Worm (Caenorhabditis elegans) whole organism, L1 larva: Measurements from ENCODE around the gene R102.3.
"Not testable (repeated sequence)": the region's sequence is repeated elsewhere in the genome, so short reads cannot be mapped to it uniquely, and the experiment has no call there.

Experiments used
- C16A3.4 ChIP-seq: fragments of 150-350 bp; optimal IDR thresholded peaks from 2 replicates; lab custom pipeline; 2014; ENCODE audit warnings: missing biosample characterization, missing genetic modification characterization
- ces-1 ChIP-seq: fragments of 150-350 bp; optimal IDR thresholded peaks from 2 replicates; lab custom pipeline; 2014; ENCODE audit warnings: missing biosample characterization, missing genetic modification reagents, missing genetic modification characterization
- dpl-1 ChIP-seq, 3 experiments: fragments of 150-350 bp in 2 of 3; sonication (generic microtip) in 1 of 3; optimal IDR thresholded peaks; 2 replicates each; lab custom pipeline; 2014 to 2017; ENCODE audit warnings: missing biosample characterization in 3 of 3, missing genetic modification characterization in 3 of 3, missing genetic modification reagents in 3 of 3
- fos-1 ChIP-seq: fragments of 150-350 bp; optimal IDR thresholded peaks from 2 replicates; lab custom pipeline; 2014; ENCODE audit warnings: missing biosample characterization, missing genetic modification characterization
- isw-1 ChIP-seq: fragments of 200-800 bp; sonication (Bioruptor generic); IDR thresholded peaks from 2 replicates; pipeline ENCODE4 v1.3.6; 2022; ENCODE audit warnings: missing genetic modification characterization, missing compliant biosample characterization
- lin-13 ChIP-seq: fragments of 150-350 bp; optimal IDR thresholded peaks from 2 replicates; lab custom pipeline; 2014; ENCODE audit warnings: missing biosample characterization, missing genetic modification reagents, missing genetic modification characterization
- nhr-11 ChIP-seq: fragments of 150-350 bp; optimal IDR thresholded peaks from 2 replicates; lab custom pipeline; 2014; ENCODE audit warnings: missing biosample characterization, missing genetic modification characterization
- nhr-237 ChIP-seq: fragments of 150-350 bp; optimal IDR thresholded peaks from 2 replicates; lab custom pipeline; 2014; ENCODE audit warnings: missing biosample characterization, missing genetic modification characterization
- nhr-47 ChIP-seq: sonication (generic microtip); optimal IDR thresholded peaks from 2 replicates; lab custom pipeline; 2016; ENCODE audit warnings: mild to moderate bottlenecking, missing genetic modification characterization, moderate library complexity, missing compliant biosample characterization
- nhr-85 ChIP-seq: sonication (generic microtip); peaks from one replicate; lab custom pipeline; 2016; ENCODE audit warnings: missing genetic modification characterization, inconsistent platforms, missing compliant biosample characterization
- pqm-1 ChIP-seq: sonication (generic microtip); optimal IDR thresholded peaks from 3 replicates; lab custom pipeline; 2017; ENCODE audit warnings: missing biosample characterization, missing genetic modification characterization
- sox-4 ChIP-seq: sonication (generic microtip); optimal IDR thresholded peaks from 2 replicates; lab custom pipeline; 2016; ENCODE audit warnings: missing genetic modification characterization, missing compliant biosample characterization

DNA sequence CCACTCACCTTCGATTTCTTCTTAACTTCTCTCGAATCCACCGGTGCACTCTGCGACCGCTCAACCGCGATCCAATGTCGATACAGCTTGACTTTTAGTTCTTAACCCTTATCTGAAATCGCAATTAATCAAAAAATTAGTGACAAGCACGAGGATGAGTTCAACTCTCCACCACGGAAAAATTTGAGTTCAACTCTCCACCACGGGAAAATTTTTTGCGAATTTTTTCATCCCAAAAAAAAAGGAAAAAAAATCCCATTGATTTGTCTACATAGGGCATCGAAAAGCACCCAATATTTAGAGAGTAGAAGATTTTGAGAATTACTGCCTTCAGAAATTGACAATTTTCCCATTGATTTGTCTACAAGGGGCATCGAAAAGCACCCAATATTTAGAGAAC is 35.3 kb upstream of the R102.3 start, which contains the start of gene glb-19:
- TF ChIP-seq dpl-1 (GFP tag; optimal IDR thresholded peaks at IDR 0.05; lab: Kevin White, UChicago); nhr-237 (tag; lab: Kevin White, UChicago); nhr-85 (tag; lab: Kevin White, UChicago); nhr-47 (tag; lab: Kevin White, UChicago); isw-1 (GFP tag; lab: Robert Waterston, UW); fos-1 (tag; lab: Kevin White, UChicago); ces-1 (GFP tag; lab: Kevin White, UChicago); lin-13; pqm-1 (tag; lab: Kevin White, UChicago); C16A3.4; nhr-11 (tag; lab: Kevin White, UChicago); sox-4 (tag; lab: Kevin White, UChicago): not testable (repeated sequence)
